Worm (Caenorhabditis elegans) whole organism, L2 larva: ENCODE measurements around the gene Y48A6B.7.

ENCODE experiments used
- C34F6.9 ChIP-seq: fragments of 150-350 bp; optimal IDR thresholded peaks from 2 replicates; lab custom pipeline; 2014; ENCODE audit warnings: missing biosample characterization, missing genetic modification characterization
- F13H6.1 ChIP-seq: sonication (generic microtip); optimal IDR thresholded peaks from 2 replicates; lab custom pipeline; 2016; ENCODE audit warnings: missing genetic modification characterization, missing compliant biosample characterization
- R02D3.7 ChIP-seq: fragments of 150-350 bp; optimal IDR thresholded peaks from 2 replicates; lab custom pipeline; 2014; ENCODE audit warnings: missing biosample characterization, missing genetic modification characterization
- Y55F3AM.14 ChIP-seq: fragments of 200-800 bp; sonication (Bioruptor generic); optimal IDR thresholded peaks from 2 replicates; lab custom pipeline; 2018; ENCODE audit warnings: mild to moderate bottlenecking, missing genetic modification characterization, missing compliant biosample characterization
- ZK546.5 ChIP-seq: sonication (generic microtip); optimal IDR thresholded peaks from 2 replicates; lab custom pipeline; 2017; ENCODE audit warnings: missing biosample characterization, missing genetic modification characterization
- alr-1 ChIP-seq: fragments of 150-350 bp; optimal IDR thresholded peaks from 2 replicates; lab custom pipeline; 2014; ENCODE audit warnings: missing biosample characterization, missing genetic modification characterization
- aly-2 ChIP-seq: fragments of 150-350 bp; optimal IDR thresholded peaks from 2 replicates; lab custom pipeline; 2014; ENCODE audit warnings: missing biosample characterization, missing genetic modification characterization
- ama-1 ChIP-seq: fragments of 150-350 bp; optimal IDR thresholded peaks from 2 replicates; lab custom pipeline; 2018; ENCODE audit warnings: inconsistent platforms
- blmp-1 ChIP-seq: sonication (generic microtip); optimal IDR thresholded peaks from 2 replicates; lab custom pipeline; 2017; ENCODE audit warnings: missing genetic modification characterization, mild to moderate bottlenecking, missing compliant biosample characterization, antibody characterized with exemption, moderate library complexity; ENCODE audit not compliant: insufficient read depth
- ceh-16 ChIP-seq: fragments of 150-350 bp; optimal IDR thresholded peaks from 2 replicates; lab custom pipeline; 2014; ENCODE audit warnings: missing biosample characterization, missing genetic modification characterization
- ceh-82 ChIP-seq: fragments of 150-350 bp; optimal IDR thresholded peaks from 2 replicates; lab custom pipeline; 2014; ENCODE audit warnings: missing biosample characterization, missing genetic modification characterization
- crh-2 ChIP-seq: sonication (generic microtip); optimal IDR thresholded peaks from 2 replicates; lab custom pipeline; 2017; ENCODE audit warnings: missing biosample characterization, missing genetic modification characterization
- dmd-4 ChIP-seq: sonication (generic microtip); optimal IDR thresholded peaks from 2 replicates; lab custom pipeline; 2017; ENCODE audit warnings: missing biosample characterization, missing genetic modification characterization
- egl-27 ChIP-seq: sonication (generic microtip); optimal IDR thresholded peaks from 3 replicates; lab custom pipeline; 2017; ENCODE audit warnings: missing biosample characterization, missing genetic modification reagents, missing genetic modification characterization
- elt-1 ChIP-seq: fragments of 150-350 bp; optimal IDR thresholded peaks from 2 replicates; lab custom pipeline; 2014; ENCODE audit warnings: missing biosample characterization, missing genetic modification characterization
- elt-3 ChIP-seq: sonication (generic microtip); optimal IDR thresholded peaks from 2 replicates; lab custom pipeline; 2017; ENCODE audit warnings: missing biosample characterization, missing genetic modification characterization
- fos-1 ChIP-seq: fragments of 150-350 bp; optimal IDR thresholded peaks from 2 replicates; lab custom pipeline; 2014; ENCODE audit warnings: missing biosample characterization, missing genetic modification characterization
- gmeb-1 ChIP-seq: fragments of 150-350 bp; optimal IDR thresholded peaks from 2 replicates; lab custom pipeline; 2014; ENCODE audit warnings: missing biosample characterization, missing genetic modification characterization
- lin-11 ChIP-seq: fragments of 150-350 bp; sonication (generic microtip); optimal IDR thresholded peaks from 2 replicates; lab custom pipeline; 2014; ENCODE audit warnings: missing biosample characterization, missing genetic modification characterization, inconsistent platforms, mixed read lengths
- lin-13 ChIP-seq: fragments of 150-350 bp; optimal IDR thresholded peaks from 2 replicates; lab custom pipeline; 2014; ENCODE audit warnings: missing biosample characterization, missing genetic modification reagents, missing genetic modification characterization
- lin-39 ChIP-seq: fragments of 150-350 bp; optimal IDR thresholded peaks from 2 replicates; lab custom pipeline; 2014; ENCODE audit warnings: missing biosample characterization, missing genetic modification reagents, missing genetic modification characterization
- lsy-2 ChIP-seq, 2 experiments: fragments of 150-350 bp in 1 of 2; sonication (generic microtip) in 1 of 2; optimal IDR thresholded peaks; 2 replicates each; lab custom pipeline; 2014 to 2017; ENCODE audit warnings: missing biosample characterization in 2 of 2, missing genetic modification characterization in 2 of 2
- mab-5 ChIP-seq: fragments of 150-350 bp; optimal IDR thresholded peaks from 2 replicates; lab custom pipeline; 2014; ENCODE audit warnings: missing biosample characterization, missing genetic modification characterization
- mbf-1 ChIP-seq: sonication (generic microtip); optimal IDR thresholded peaks from 2 replicates; lab custom pipeline; 2017; ENCODE audit warnings: missing biosample characterization, missing genetic modification characterization
- mdl-1 ChIP-seq, 2 experiments: fragments of 150-350 bp in 1 of 2; sonication (generic microtip) in 1 of 2; optimal IDR thresholded peaks; 2 replicates each; lab custom pipeline; 2017; ENCODE audit warnings: missing biosample characterization in 2 of 2, missing genetic modification characterization in 2 of 2
- nhr-10 ChIP-seq: sonication (generic microtip); optimal IDR thresholded peaks from 2 replicates; lab custom pipeline; 2017; ENCODE audit warnings: missing biosample characterization, missing genetic modification characterization
- nhr-11 ChIP-seq: fragments of 150-350 bp; optimal IDR thresholded peaks from 2 replicates; lab custom pipeline; 2014; ENCODE audit warnings: missing biosample characterization, missing genetic modification characterization
- nhr-12 ChIP-seq: fragments of 150-350 bp; optimal IDR thresholded peaks from 2 replicates; lab custom pipeline; 2014; ENCODE audit warnings: missing biosample characterization, missing genetic modification characterization
- nhr-129 ChIP-seq: fragments of 150-350 bp; optimal IDR thresholded peaks from 2 replicates; lab custom pipeline; 2014; ENCODE audit warnings: missing biosample characterization, missing genetic modification characterization
- nhr-21 ChIP-seq: fragments of 150-350 bp; optimal IDR thresholded peaks from 2 replicates; lab custom pipeline; 2014; ENCODE audit warnings: missing biosample characterization, missing genetic modification characterization
- nhr-23 ChIP-seq: fragments of 150-350 bp; optimal IDR thresholded peaks from 2 replicates; lab custom pipeline; 2014; ENCODE audit warnings: missing biosample characterization, missing genetic modification reagents, missing genetic modification characterization
- nhr-237 ChIP-seq: fragments of 150-350 bp; optimal IDR thresholded peaks from 2 replicates; lab custom pipeline; 2014; ENCODE audit warnings: missing biosample characterization, missing genetic modification characterization
- nhr-25 ChIP-seq: fragments of 150-350 bp; sonication (generic microtip); optimal IDR thresholded peaks from 3 replicates; lab custom pipeline; 2014; ENCODE audit warnings: missing biosample characterization, missing genetic modification characterization
- nhr-6 ChIP-seq: fragments of 150-350 bp; optimal IDR thresholded peaks from 2 replicates; lab custom pipeline; 2014; ENCODE audit warnings: missing biosample characterization, missing genetic modification characterization
- nhr-77 ChIP-seq: fragments of 150-350 bp; optimal IDR thresholded peaks from 2 replicates; lab custom pipeline; 2014; ENCODE audit warnings: missing biosample characterization, missing genetic modification characterization
- peb-1 ChIP-seq: fragments of 150-350 bp; optimal IDR thresholded peaks from 2 replicates; lab custom pipeline; 2014; ENCODE audit warnings: missing biosample characterization, missing genetic modification characterization
- sem-4 ChIP-seq: fragments of 150-350 bp; optimal IDR thresholded peaks from 2 replicates; lab custom pipeline; 2014; ENCODE audit warnings: missing biosample characterization, missing genetic modification reagents, missing genetic modification characterization
- skn-1 ChIP-seq: sonication (generic microtip); optimal IDR thresholded peaks from 2 replicates; lab custom pipeline; 2017; ENCODE audit warnings: missing biosample characterization, missing genetic modification characterization
- sma-3 ChIP-seq: sonication (generic microtip); optimal IDR thresholded peaks from 2 replicates; lab custom pipeline; 2016; ENCODE audit warnings: missing genetic modification reagents, missing genetic modification characterization, missing compliant biosample characterization
- sma-9 ChIP-seq, 2 experiments: fragments of 150-350 bp in 1 of 2; sonication (generic microtip) in 1 of 2; optimal IDR thresholded peaks; 2 replicates each; lab custom pipeline; 2014 to 2016; ENCODE audit warnings: missing genetic modification characterization in 2 of 2, mild to moderate bottlenecking in 1 of 2, missing biosample characterization in 1 of 2, missing compliant biosample characterization in 1 of 2, missing genetic modification reagents in 1 of 2, moderate library complexity in 1 of 2
- snpc-4 ChIP-seq: fragments of 150-350 bp; optimal IDR thresholded peaks from 2 replicates; lab custom pipeline; 2014; ENCODE audit warnings: missing biosample characterization, missing genetic modification characterization
- unc-39 ChIP-seq: fragments of 150-350 bp; optimal IDR thresholded peaks from 2 replicates; lab custom pipeline; 2014; ENCODE audit warnings: missing biosample characterization, missing genetic modification characterization
- unc-55 ChIP-seq: fragments of 150-350 bp; sonication (generic microtip); optimal IDR thresholded peaks from 3 replicates; lab custom pipeline; 2014; ENCODE audit warnings: missing biosample characterization, missing genetic modification reagents, missing genetic modification characterization
- unc-62 ChIP-seq: fragments of 150-350 bp; optimal IDR thresholded peaks from 2 replicates; lab custom pipeline; 2014; ENCODE audit warnings: missing biosample characterization, missing genetic modification reagents, missing genetic modification characterization
- zag-1 ChIP-seq: fragments of 150-350 bp; optimal IDR thresholded peaks from 2 replicates; lab custom pipeline; 2014; ENCODE audit warnings: missing biosample characterization, missing genetic modification characterization
- ztf-1 ChIP-seq: fragments of 200-800 bp; sonication (Bioruptor generic); conservative IDR thresholded peaks from 2 replicates; pipeline ENCODE4 v1.3.6; 2022; ENCODE audit warnings: missing genetic modification characterization, missing compliant biosample characterization
- ztf-11 ChIP-seq: sonication (generic microtip); optimal IDR thresholded peaks from 2 replicates; lab custom pipeline; 2017; ENCODE audit warnings: missing biosample characterization, missing genetic modification characterization
- ztf-4 ChIP-seq: fragments of 150-350 bp; optimal IDR thresholded peaks from 2 replicates; lab custom pipeline; 2014; ENCODE audit warnings: missing biosample characterization, missing genetic modification characterization

Gene Y48A6B.7

ce11 chrIII:11007552-11008272, 18.7 kb downstream of the Y48A6B.7 start, which contains the start of the genes fipr-17 and Y48A6B.3:
Gene fipr-17 (minus strand): TSS chrIII:11007602.
Gene Y48A6B.3 (plus strand): TSS chrIII:11008222.
- TF ChIP-seq mab-5 (peak; percentile 65), R02D3.7 (tag; lab: Kevin White, UChicago) (peak; percentile 30), fos-1 (peak; percentile 44), zag-1 (peak; percentile 50), nhr-129 (tag; lab: Kevin White, UChicago) (peak; percentile 83), lsy-2 (tag; optimal IDR thresholded peaks at IDR 0.05; lab: Kevin White, UChicago) (peak; percentile 71 to 91), lin-39 (tag; lab: Kevin White, UChicago) (no peak), nhr-23 (tag; lab: Kevin White, UChicago) (no peak), unc-55 (GFP tag; lab: Kevin White, UChicago) (peak; percentile 98), mbf-1 (tag; lab: Kevin White, UChicago) (no peak), sma-9 (GFP tag; optimal IDR thresholded peaks at IDR 0.05; lab: Kevin White, UChicago) (peak; percentile 73), sma-9 (tag; optimal IDR thresholded peaks at IDR 0.05; lab: Kevin White, UChicago) (no peak), C34F6.9 (tag; lab: Kevin White, UChicago) (peak; percentile 80), nhr-6 (tag; lab: Kevin White, UChicago) (peak; percentile 1), nhr-25 (tag; lab: Kevin White, UChicago) (peak; percentile 68), sem-4 (tag; lab: Kevin White, UChicago) (peak; percentile 30), snpc-4 (peak; percentile 91), ama-1 (lab: Kevin White, UChicago) (peak; percentile 35), blmp-1 (tag; lab: Kevin White, UChicago) (peak; percentile 56), lin-11 (tag; lab: Kevin White, UChicago) (peak; percentile 78), lin-13 (GFP tag; lab: Kevin White, UChicago) (peak; percentile 85), ztf-11 (no peak), nhr-237 (tag; lab: Kevin White, UChicago) (no peak), F13H6.1 (tag; lab: Kevin White, UChicago) (peak; percentile 67), elt-3 (tag; lab: Kevin White, UChicago) (no peak), alr-1 (tag; lab: Kevin White, UChicago) (no peak), gmeb-1 (tag; lab: Kevin White, UChicago) (peak; percentile 99), dmd-4 (tag; lab: Kevin White, UChicago) (no peak), Y55F3AM.14 (GFP tag; lab: Kevin White, UChicago) (no peak), nhr-77 (no peak), ztf-1 (GFP tag; lab: Robert Waterston, UW) (no peak), unc-39 (no peak), unc-62 (no peak), peb-1 (no peak), ceh-16 (peak; percentile 28), sma-3 (GFP tag; lab: Kevin White, UChicago) (peak; percentile 79), nhr-10 (tag; lab: Kevin White, UChicago) (no peak), nhr-21 (tag; lab: Kevin White, UChicago) (peak; percentile 69), aly-2 (tag; lab: Kevin White, UChicago) (no peak), nhr-11 (no peak), ZK546.5 (tag; lab: Kevin White, UChicago) (no peak), nhr-12 (tag; lab: Kevin White, UChicago) (no peak), egl-27 (tag; lab: Kevin White, UChicago) (no peak), elt-1 (tag; lab: Kevin White, UChicago) (no peak), mdl-1 (tag; optimal IDR thresholded peaks at IDR 0.05; lab: Kevin White, UChicago) (peak in 1 of 2 experiments; percentile 13), ztf-4 (tag; lab: Kevin White, UChicago) (peak; percentile 62), crh-2 (tag; lab: Kevin White, UChicago) (peak; percentile 85), skn-1 (tag; lab: Kevin White, UChicago) (no peak), ceh-82 (tag; lab: Kevin White, UChicago) (peak; percentile 49)
- TF ChIP-seq, all 48 proteins: peak for 26
